Fruit fly (Drosophila melanogaster) whole organism, embryonic: ENCODE measurements around the gene Pcif1.

ENCODE experiments used
- Aef1 ChIP-seq: fragments of 200-800 bp; sonication (Bioruptor generic); IDR thresholded peaks from 3 replicates; pipeline ENCODE4 v1.3.6; 2022; ENCODE audit warnings: missing biosample characterization, missing genetic modification characterization
- Atf-2 ChIP-seq: fragments of 200-800 bp; sonication (Bioruptor generic); optimal IDR thresholded peaks from 2 replicates; lab custom pipeline; 2016; ENCODE audit warnings: missing biosample characterization, missing genetic modification characterization
- CG11247 ChIP-seq: fragments of 200-800 bp; sonication (Bioruptor generic); IDR thresholded peaks from 2 replicates; pipeline ENCODE4 v1.3.6; 2022; ENCODE audit warnings: missing biosample characterization, missing genetic modification characterization
- CG12744 ChIP-seq: fragments of 200-800 bp; sonication (Bioruptor generic); optimal IDR thresholded peaks from 2 replicates; lab custom pipeline; 2016; ENCODE audit warnings: missing biosample characterization, missing genetic modification characterization
- CG13296 ChIP-seq: fragments of 200-800 bp; sonication (Bioruptor generic); optimal IDR thresholded peaks from 3 replicates; lab custom pipeline; 2018; ENCODE audit warnings: missing biosample characterization, mild to moderate bottlenecking, missing genetic modification characterization
- CG13894 ChIP-seq: fragments of 200-800 bp; sonication (Bioruptor generic); optimal IDR thresholded peaks from 3 replicates; lab custom pipeline; 2018; ENCODE audit warnings: missing biosample characterization, mild to moderate bottlenecking, missing genetic modification characterization, moderate library complexity
- CG15479 ChIP-seq: fragments of 200-800 bp; sonication (Bioruptor generic); optimal IDR thresholded peaks from 3 replicates; lab custom pipeline; 2019; ENCODE audit warnings: missing biosample characterization, mild to moderate bottlenecking, missing genetic modification characterization, moderate library complexity
- CG17186 ChIP-seq: fragments of 200-800 bp; sonication (Bioruptor generic); optimal IDR thresholded peaks from 3 replicates; lab custom pipeline; 2017; ENCODE audit warnings: missing biosample characterization, missing genetic modification reagents, missing genetic modification characterization
- CG1792 ChIP-seq: fragments of 200-800 bp; sonication (Bioruptor generic); optimal IDR thresholded peaks from 2 replicates; lab custom pipeline; 2016; ENCODE audit warnings: missing biosample characterization, missing genetic modification characterization
- CG18262 ChIP-seq: fragments of 200-800 bp; optimal IDR thresholded peaks from 3 replicates; lab custom pipeline; 2019; ENCODE audit warnings: missing biosample characterization, mild to moderate bottlenecking, missing genetic modification characterization, moderate library complexity
- CG31441 ChIP-seq: fragments of 200-800 bp; sonication (Bioruptor generic); IDR thresholded peaks from 2 replicates; pipeline ENCODE4 v1.3.6; 2022; ENCODE audit warnings: missing biosample characterization, missing genetic modification characterization
- CG3281 ChIP-seq: fragments of 200-800 bp; sonication (Bioruptor generic); optimal IDR thresholded peaks from 3 replicates; lab custom pipeline; 2017; ENCODE audit warnings: missing biosample characterization, mild to moderate bottlenecking, missing genetic modification characterization
- CG33213 ChIP-seq: fragments of 200-800 bp; sonication (Bioruptor generic); optimal IDR thresholded peaks from 3 replicates; lab custom pipeline; 2016; ENCODE audit warnings: missing biosample characterization, missing genetic modification characterization
- CG6683 ChIP-seq: fragments of 200-800 bp; sonication (Bioruptor generic); optimal IDR thresholded peaks from 2 replicates; lab custom pipeline; 2017; ENCODE audit warnings: missing biosample characterization, mild to moderate bottlenecking, missing genetic modification characterization, missing genetic modification reagents
- CG6765 ChIP-seq: fragments of 200-800 bp; sonication (Bioruptor generic); optimal IDR thresholded peaks from 3 replicates; lab custom pipeline; 2017; ENCODE audit warnings: missing biosample characterization, mild to moderate bottlenecking, missing genetic modification characterization
- CoRest ChIP-seq: fragments of 200-800 bp; sonication (Bioruptor generic); optimal IDR thresholded peaks from 3 replicates; lab custom pipeline; 2018; ENCODE audit warnings: missing biosample characterization, mild to moderate bottlenecking, missing genetic modification characterization, moderate library complexity
- Dek ChIP-seq: fragments of 200-800 bp; sonication (Bioruptor generic); optimal IDR thresholded peaks from 3 replicates; lab custom pipeline; 2019; ENCODE audit warnings: missing biosample characterization, mild to moderate bottlenecking, missing genetic modification characterization, moderate library complexity
- E2f1 ChIP-seq: fragments of 200-800 bp; sonication (Bioruptor generic); IDR thresholded peaks from 2 replicates; pipeline ENCODE4 v1.3.6; 2022; ENCODE audit warnings: missing biosample characterization, missing genetic modification characterization
- Ets65A ChIP-seq: fragments of 200-800 bp; sonication (Bioruptor generic); peaks from one replicate; lab custom pipeline; 2016; ENCODE audit warnings: missing biosample characterization, missing genetic modification characterization
- Gsc ChIP-seq: fragments of 200-800 bp; sonication (Bioruptor generic); IDR thresholded peaks from 2 replicates; pipeline ENCODE4 v1.3.6; 2022; ENCODE audit warnings: missing biosample characterization, missing genetic modification characterization
- MTF-1 ChIP-seq: fragments of 200-800 bp; sonication (Bioruptor generic); optimal IDR thresholded peaks from 2 replicates; lab custom pipeline; 2018; ENCODE audit warnings: missing biosample characterization, mild to moderate bottlenecking, missing genetic modification characterization, borderline replicate concordance
- NfI ChIP-seq: fragments of 200-800 bp; sonication (Bioruptor generic); optimal IDR thresholded peaks from 3 replicates; lab custom pipeline; 2018; ENCODE audit warnings: missing biosample characterization, mild to moderate bottlenecking, missing genetic modification characterization, moderate library complexity
- Pdp1 ChIP-seq, 2 experiments: fragments of 200-800 bp; sonication (Bioruptor generic); optimal IDR thresholded peaks; 3 replicates each; lab custom pipeline; 2016; ENCODE audit warnings: missing biosample characterization in 2 of 2, missing genetic modification characterization in 2 of 2, mild to moderate bottlenecking in 1 of 2, moderate library complexity in 1 of 2
- Poxn ChIP-seq: fragments of 200-800 bp; sonication (Bioruptor generic); IDR thresholded peaks from 2 replicates; pipeline ENCODE4 v1.3.6; 2022; ENCODE audit warnings: missing biosample characterization, missing genetic modification characterization
- Rfx ChIP-seq: fragments of 200-800 bp; sonication (Bioruptor generic); IDR thresholded peaks from 2 replicates; pipeline ENCODE4 v1.3.6; 2022; ENCODE audit warnings: missing biosample characterization, missing genetic modification characterization
- Sry-β ChIP-seq: fragments of 200-800 bp; sonication (Bioruptor generic); optimal IDR thresholded peaks from 2 replicates; lab custom pipeline; 2018; ENCODE audit warnings: missing biosample characterization, mild to moderate bottlenecking, missing genetic modification characterization, moderate library complexity
- Usf ChIP-seq: fragments of 200-800 bp; sonication (Bioruptor generic); optimal IDR thresholded peaks from 2 replicates; lab custom pipeline; 2017; ENCODE audit warnings: missing genotype, missing biosample characterization, missing genetic modification characterization
- YL-1 ChIP-seq: fragments of 200-800 bp; sonication (Bioruptor generic); optimal IDR thresholded peaks from 3 replicates; lab custom pipeline; 2017; ENCODE audit warnings: missing biosample characterization, mild to moderate bottlenecking, missing genetic modification characterization
- amos ChIP-seq: fragments of 200-800 bp; sonication (Bioruptor generic); IDR thresholded peaks from 2 replicates; pipeline ENCODE4 v1.3.6; 2022; ENCODE audit warnings: missing biosample characterization, missing genetic modification characterization; ENCODE audit not compliant: partially characterized antibody
- ap ChIP-seq: fragments of 200-800 bp; sonication (Bioruptor generic); IDR thresholded peaks from 2 replicates; pipeline ENCODE4 v1.3.6; 2022; ENCODE audit warnings: missing biosample characterization, missing genetic modification characterization
- az2 ChIP-seq: fragments of 200-800 bp; sonication (Bioruptor generic); optimal IDR thresholded peaks from 3 replicates; lab custom pipeline; 2016; ENCODE audit warnings: missing biosample characterization, missing genetic modification characterization
- chif ChIP-seq, 2 experiments: fragments of 200-800 bp; sonication (Bioruptor generic); optimal IDR thresholded peaks; 3 replicates each; lab custom pipeline; 2016; ENCODE audit warnings: missing biosample characterization in 2 of 2, missing genetic modification characterization in 2 of 2
- crc ChIP-seq: fragments of 200-800 bp; sonication (Bioruptor generic); optimal IDR thresholded peaks from 2 replicates; lab custom pipeline; 2016; ENCODE audit warnings: missing biosample characterization, missing genetic modification characterization
- ewg ChIP-seq: fragments of 200-800 bp; sonication (Bioruptor generic); optimal IDR thresholded peaks from 3 replicates; lab custom pipeline; 2017; ENCODE audit warnings: mild to moderate bottlenecking, missing biosample characterization, missing genetic modification reagents, missing genetic modification characterization
- gce ChIP-seq: fragments of 200-800 bp; sonication (Bioruptor generic); IDR thresholded peaks from 3 replicates; pipeline ENCODE4 v1.3.6; 2022; ENCODE audit warnings: missing biosample characterization, missing genetic modification characterization
- ind ChIP-seq: fragments of 200-800 bp; sonication (Bioruptor generic); optimal IDR thresholded peaks from 3 replicates; lab custom pipeline; 2016; ENCODE audit warnings: missing biosample characterization, missing genetic modification characterization
- jigr1 ChIP-seq: fragments of 200-800 bp; sonication (Bioruptor generic); IDR thresholded peaks from 3 replicates; pipeline ENCODE4 v1.3.6; 2022; ENCODE audit warnings: missing biosample characterization, missing genetic modification characterization
- lbe ChIP-seq: fragments of 200-800 bp; sonication (Bioruptor generic); optimal IDR thresholded peaks from 2 replicates; lab custom pipeline; 2016; ENCODE audit warnings: missing biosample characterization, mild to moderate bottlenecking, missing genetic modification characterization
- luna ChIP-seq: fragments of 200-800 bp; sonication (Bioruptor generic); optimal IDR thresholded peaks from 2 replicates; lab custom pipeline; 2016; ENCODE audit warnings: missing biosample characterization, missing genetic modification characterization
- nmo ChIP-seq: fragments of 200-800 bp; sonication (Bioruptor generic); optimal IDR thresholded peaks from 2 replicates; lab custom pipeline; 2018; ENCODE audit warnings: missing biosample characterization, mild to moderate bottlenecking, missing genetic modification characterization, moderate library complexity
- nom ChIP-seq: fragments of 200-800 bp; sonication (Bioruptor generic); optimal IDR thresholded peaks from 2 replicates; lab custom pipeline; 2017; ENCODE audit warnings: missing biosample characterization, missing genetic modification characterization, mild to moderate bottlenecking, moderate library complexity, missing genetic modification reagents
- org-1 ChIP-seq: fragments of 200-800 bp; sonication (Bioruptor generic); optimal IDR thresholded peaks from 2 replicates; lab custom pipeline; 2017; ENCODE audit warnings: missing biosample characterization, missing genetic modification characterization
- pfk ChIP-seq: fragments of 200-800 bp; sonication (Bioruptor generic); optimal IDR thresholded peaks from 2 replicates; lab custom pipeline; 2018; ENCODE audit warnings: missing biosample characterization, mild to moderate bottlenecking, missing genetic modification characterization, moderate library complexity
- schlank ChIP-seq: fragments of 200-800 bp; sonication (Bioruptor generic); optimal IDR thresholded peaks from 2 replicates; lab custom pipeline; 2018; ENCODE audit warnings: missing biosample characterization, mild to moderate bottlenecking, missing genetic modification characterization
- so ChIP-seq: fragments of 200-800 bp; sonication (Bioruptor generic); IDR thresholded peaks from 3 replicates; pipeline ENCODE4 v1.3.6; 2022; ENCODE audit warnings: missing biosample characterization, missing genetic modification characterization
- sob ChIP-seq: fragments of 200-800 bp; sonication (Bioruptor generic); IDR thresholded peaks from 2 replicates; pipeline ENCODE4 v1.3.6; 2022; ENCODE audit warnings: missing biosample characterization, missing genetic modification characterization
- twi ChIP-seq: fragments of 200-800 bp; optimal IDR thresholded peaks from 2 replicates; lab custom pipeline; 2019; ENCODE audit warnings: missing biosample characterization, mild to moderate bottlenecking, missing genetic modification characterization, moderate library complexity
- unc-4 ChIP-seq: fragments of 200-800 bp; sonication (Bioruptor generic); IDR thresholded peaks from 2 replicates; pipeline ENCODE4 v1.3.6; 2022; ENCODE audit warnings: missing biosample characterization, missing genetic modification characterization; ENCODE audit not compliant: partially characterized antibody
- vvl ChIP-seq: fragments of 200-800 bp; sonication (Bioruptor generic); IDR thresholded peaks from 2 replicates; pipeline ENCODE4 v1.3.6; 2022; ENCODE audit warnings: missing biosample characterization, missing genetic modification characterization
- z ChIP-seq: fragments of 200-800 bp; sonication (Bioruptor generic); IDR thresholded peaks from 3 replicates; pipeline ENCODE4 v1.3.6; 2022; ENCODE audit warnings: missing biosample characterization, missing genetic modification characterization

The Pcif1 gene

dm6 chr3L:20809088-20809999, 23.3 kb upstream of the Pcif1 start, which contains the start of the genes CG3634 and HIPP1 (continued):
- no peak for TF ChIP-seq CG11247 (GFP tag; lab: Robert Waterston, UW)
- no peak for TF ChIP-seq crc (GFP tag; lab: Kevin White, UChicago)
- no peak for TF ChIP-seq CG31441 (GFP tag; lab: Robert Waterston, UW)
- TF ChIP-seq Sry-β = peak; percentile 64
- TF ChIP-seq Poxn (GFP tag; lab: Robert Waterston, UW) = no peak
- no peak for TF ChIP-seq MTF-1 (GFP tag; lab: Kevin White, UChicago)
- TF ChIP-seq jigr1 (GFP tag; lab: Robert Waterston, UW) = no peak
- no peak for TF ChIP-seq Dek (tag; lab: Kevin White, UChicago)
- no peak for TF ChIP-seq sob (GFP tag; lab: Robert Waterston, UW)
- no peak for TF ChIP-seq vvl (GFP tag; lab: Robert Waterston, UW)
- TF ChIP-seq CG12744 (GFP tag; lab: Kevin White, UChicago) = no peak
- no peak for TF ChIP-seq schlank (tag; lab: Kevin White, UChicago)
- TF ChIP-seq CG13296 (GFP tag; lab: Kevin White, UChicago) = no peak
- TF ChIP-seq chif (GFP tag; optimal IDR thresholded peaks at IDR 0.05; lab: Kevin White, UChicago) = no peak
- no peak for TF ChIP-seq Pdp1 (GFP tag; optimal IDR thresholded peaks at IDR 0.05; lab: Kevin White, UChicago)
- TF ChIP-seq org-1 (GFP tag; lab: Kevin White, UChicago) = no peak
- TF ChIP-seq Aef1 (GFP tag; lab: Robert Waterston, UW) = no peak
- TF ChIP-seq CG6765 (GFP tag; lab: Kevin White, UChicago) = no peak
- no peak for TF ChIP-seq gce (GFP tag; lab: Robert Waterston, UW)
- peak; percentile 72 for TF ChIP-seq YL-1
- TF ChIP-seq CG33213 (GFP tag; lab: Kevin White, UChicago) = no peak
- no peak for TF ChIP-seq ewg (GFP tag; lab: Kevin White, UChicago)
- no peak for TF ChIP-seq Gsc (GFP tag; lab: Robert Waterston, UW)
- TF ChIP-seq CG17186 = peak; percentile 50
- no peak for TF ChIP-seq CG1792 (GFP tag; lab: Kevin White, UChicago)
- TF ChIP-seq lbe (GFP tag; lab: Kevin White, UChicago) = no peak
- TF ChIP-seq Rfx (GFP tag; lab: Robert Waterston, UW) = no peak
- no peak for TF ChIP-seq Atf-2 (GFP tag; lab: Kevin White, UChicago)
- no peak for TF ChIP-seq CG3281 (GFP tag; lab: Kevin White, UChicago)
- TF ChIP-seq so (GFP tag; lab: Robert Waterston, UW) = no peak
- peak; percentile 70 for TF ChIP-seq amos (GFP tag; lab: Robert Waterston, UW)
- no peak for TF ChIP-seq twi (tag; lab: Kevin White, UChicago)
- TF ChIP-seq NfI (GFP tag; lab: Kevin White, UChicago) = no peak
- no peak for TF ChIP-seq ap (GFP tag; lab: Robert Waterston, UW)
- peak; percentile 85 for TF ChIP-seq Ets65A (GFP tag; lab: Kevin White, UChicago)
- TF ChIP-seq z (GFP tag; lab: Robert Waterston, UW) = no peak
- TF ChIP-seq CG18262 (tag; lab: Kevin White, UChicago) = no peak
- TF ChIP-seq CoRest (tag; lab: Kevin White, UChicago) = peak; percentile 53
- TF ChIP-seq nom (GFP tag; lab: Kevin White, UChicago) = no peak
- TF ChIP-seq CG15479 (GFP tag; lab: Kevin White, UChicago) = no peak
- TF ChIP-seq ind (GFP tag; lab: Kevin White, UChicago) = no peak
- no peak for TF ChIP-seq Usf (GFP tag; lab: Kevin White, UChicago)
- TF ChIP-seq luna (GFP tag; lab: Kevin White, UChicago) = no peak
- TF ChIP-seq az2 (GFP tag; lab: Kevin White, UChicago) = no peak
- TF ChIP-seq pfk (GFP tag; lab: Kevin White, UChicago) = no peak
- TF ChIP-seq CG6683 (GFP tag; lab: Kevin White, UChicago) = no peak
- TF ChIP-seq unc-4 (GFP tag; lab: Robert Waterston, UW) = peak; percentile 69; the same call in 1 of the 2 replicates
- peak; percentile 62 for TF ChIP-seq nmo (GFP tag; lab: Kevin White, UChicago)
- no peak for TF ChIP-seq E2f1 (GFP tag; lab: Robert Waterston, UW)
- TF ChIP-seq CG13894 = no peak
